Worm (Caenorhabditis elegans) whole organism, mixed stage, embryonic: ENCODE data around the gene irld-8.

Experiments
- ceh-39 ChIP-seq: fragments of 150-350 bp; optimal IDR thresholded peaks from 2 replicates; lab custom pipeline; 2014; ENCODE audit warnings: missing biosample characterization, missing genetic modification characterization
- ceh-83 ChIP-seq: fragments of 200-800 bp; sonication (Bioruptor generic); optimal IDR thresholded peaks from 2 replicates; lab custom pipeline; 2018; ENCODE audit warnings: mild to moderate bottlenecking, missing genetic modification characterization, missing compliant biosample characterization
- cnd-1 ChIP-seq: fragments of 200-800 bp; sonication (Bioruptor generic); optimal IDR thresholded peaks from 2 replicates; lab custom pipeline; 2018; ENCODE audit warnings: mild to moderate bottlenecking, missing genetic modification characterization, missing compliant biosample characterization
- drap-1 ChIP-seq: fragments of 200-800 bp; sonication (Bioruptor generic); optimal IDR thresholded peaks from 3 replicates; lab custom pipeline; 2018; ENCODE audit warnings: mild to moderate bottlenecking, missing genetic modification characterization, missing compliant biosample characterization
- ham-2 ChIP-seq: fragments of 200-800 bp; sonication (Bioruptor generic); optimal IDR thresholded peaks from 2 replicates; lab custom pipeline; 2018; ENCODE audit warnings: mild to moderate bottlenecking, missing genetic modification characterization, missing compliant biosample characterization
- mab-5 ChIP-seq: fragments of 150-350 bp; optimal IDR thresholded peaks from 2 replicates; lab custom pipeline; 2014; ENCODE audit warnings: missing biosample characterization, missing genetic modification characterization
- nhr-2 ChIP-seq: fragments of 150-350 bp; optimal IDR thresholded peaks from 2 replicates; lab custom pipeline; 2014; ENCODE audit warnings: missing biosample characterization, missing genetic modification characterization
- nhr-76 ChIP-seq: sonication (generic microtip); optimal IDR thresholded peaks from 2 replicates; lab custom pipeline; 2017; ENCODE audit warnings: missing biosample characterization, missing genetic modification characterization
- sptf-1 ChIP-seq: sonication (generic microtip); optimal IDR thresholded peaks from 2 replicates; lab custom pipeline; 2017; ENCODE audit warnings: mild to moderate bottlenecking, missing genetic modification characterization, moderate library complexity, missing compliant biosample characterization
- unc-62 ChIP-seq: fragments of 150-350 bp; optimal IDR thresholded peaks from 2 replicates; lab custom pipeline; 2014; ENCODE audit warnings: missing biosample characterization, missing genetic modification reagents, missing genetic modification characterization
- zip-8 ChIP-seq: fragments of 150-350 bp; optimal IDR thresholded peaks from 2 replicates; lab custom pipeline; 2014; ENCODE audit warnings: missing biosample characterization, missing genetic modification characterization
- ztf-11 ChIP-seq: fragments of 150-350 bp; optimal IDR thresholded peaks from 2 replicates; lab custom pipeline; 2014; ENCODE audit warnings: missing biosample characterization, missing genetic modification characterization

Gene irld-8

ce11 chrIV:8163687-8164086, 48.1 kb downstream of the irld-8 start, which contains the start of gene clec-51:
clec-51 (minus strand) TSS chrIV:8163800.
- no peak for TF ChIP-seq unc-62 (GFP tag; lab: Kevin White, UChicago)
- TF ChIP-seq nhr-2, result no peak
- no peak for TF ChIP-seq ceh-39 (tag; lab: Kevin White, UChicago)
- no peak for TF ChIP-seq cnd-1 (tag; lab: Kevin White, UChicago)
- no peak for TF ChIP-seq drap-1 (GFP tag; lab: Kevin White, UChicago)
- TF ChIP-seq ztf-11 (tag; lab: Kevin White, UChicago), result no peak
- TF ChIP-seq ham-2, result no peak

- TF ChIP-seq ceh-83 (GFP tag; lab: Kevin White, UChicago) (no peak), nhr-76 (tag; lab: Kevin White, UChicago) (no peak), zip-8 (tag; lab: Kevin White, UChicago) (no peak), sptf-1 (tag; lab: Kevin White, UChicago) (no peak), mab-5 (tag; lab: Kevin White, UChicago) (no peak)
- TF ChIP-seq, all 35 proteins: peak for 0
Measured at ce11 chrIV:8164515-8164914, 49.0 kb downstream of the irld-8 start.

- TF ChIP-seq zip-8 (tag; lab: Kevin White, UChicago), result no peak
- TF ChIP-seq, all 35 proteins: peak for 0
Measured at ce11 chrIV:8165950-8166349, 50.4 kb downstream of the irld-8 start, which contains the start of gene B0218.7. B0218.7 (minus strand) TSS chrIV:8166050.
